Fruit fly (Drosophila melanogaster) S2 (cell line): Measurements from ENCODE around the gene Ravus.

Experiments used
- CG8478 ChIP-seq: fragments of >200 bp; optimal IDR thresholded peaks from 2 replicates; lab custom pipeline; 2018
- CTCF ChIP-seq, 2 experiments: fragments of >200 bp; optimal IDR thresholded peaks; 2 replicates each; lab custom pipeline; 2018

- TF ChIP-seq CTCF (optimal IDR thresholded peaks at IDR 0.05; lab: Kevin White, UChicago) (no peak), CG8478 (lab: Kevin White, UChicago) (no peak)
Observed at dm6 chr3R:13258696-13259567, 4.9 kb downstream of the Ravus start, which contains the start of gene Ace.
